Worm (Caenorhabditis elegans): ENCODE measurements around the gene dars-1.

DNA sequence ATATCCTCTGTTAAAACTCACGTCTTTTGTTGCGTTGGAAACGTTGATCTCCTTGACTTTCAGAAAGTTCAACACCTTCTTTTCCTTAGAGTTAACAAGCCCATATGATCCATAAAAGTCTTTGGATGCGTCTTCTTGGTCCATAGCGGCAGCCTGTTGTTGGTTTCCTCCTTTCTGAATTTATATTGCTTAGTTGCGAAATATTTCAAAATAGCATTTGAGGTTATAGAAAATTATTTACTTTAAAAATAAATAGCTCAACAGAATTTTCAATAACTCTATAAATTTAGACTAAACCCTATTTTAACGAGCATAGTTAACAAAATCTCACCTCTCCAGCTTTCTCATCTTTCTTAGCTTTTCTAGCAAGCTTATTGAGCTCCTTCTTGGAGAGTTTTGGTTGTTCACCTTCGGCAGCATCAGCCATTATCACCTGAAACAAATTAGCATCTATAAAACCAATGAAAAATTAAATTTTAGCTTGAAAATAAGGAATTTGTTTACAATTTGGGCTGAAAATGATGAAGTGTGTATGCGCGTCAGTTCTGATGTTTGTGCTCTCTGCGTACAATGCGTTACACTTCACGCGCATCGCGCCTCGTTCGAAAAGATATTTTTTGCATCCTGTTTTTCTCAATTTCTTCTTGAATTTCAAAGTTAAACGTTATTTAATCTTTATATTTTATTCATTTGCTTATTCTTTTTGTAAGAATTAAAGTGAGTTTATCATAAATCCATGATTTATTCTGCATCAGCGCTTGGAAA is at the start of gene dars-1, which contains the start of gene ctr-9:
- TF ChIP-seq ztf-29 (GFP tag; IDR thresholded peaks at IDR 0.05) (no peak), tab-1 (GFP tag; IDR thresholded peaks at IDR 0.05) (no peak), flt-1 (GFP tag; IDR thresholded peaks at IDR 0.05) (no peak), cog-1 (tag; optimal IDR thresholded peaks at IDR 0.05) (no peak), ztf-23 (GFP tag; IDR thresholded peaks at IDR 0.05) (no peak), ref-1 (GFP tag; conservative IDR thresholded peaks at IDR 0.05) (no peak), klf-2 (GFP tag; conservative IDR thresholded peaks at IDR 0.05) (no peak), T22C8.4 (GFP tag; IDR thresholded peaks at IDR 0.05) (no peak)

All from whole organism, midembryonic.